Fruit fly (Drosophila melanogaster): ENCODE measurements around the gene CG6073.

The CG6073 gene

dm6 chr3R:26222123-26222651 is 33.6 kb upstream of the CG6073 start (continued):
- TF ChIP-seq lab (GFP tag; optimal IDR thresholded peaks at IDR 0.05) (peak; percentile 42), D (optimal IDR thresholded peaks at IDR 0.05) (no peak), D (GFP tag; optimal IDR thresholded peaks at IDR 0.05) (no peak), sens (GFP tag) (no peak), Dip3 (GFP tag; optimal IDR thresholded peaks at IDR 0.05) (no peak), mam (GFP tag; optimal IDR thresholded peaks at IDR 0.05) (no peak), exex (tag; optimal IDR thresholded peaks at IDR 0.05) (peak; percentile 19), sd (tag; optimal IDR thresholded peaks at IDR 0.05) (peak; percentile 50), wor (GFP tag; IDR thresholded peaks at IDR 0.05) (no peak), cad (GFP tag; optimal IDR thresholded peaks at IDR 0.05) (no peak), CG17829 (tag; optimal IDR thresholded peaks at IDR 0.05) (no peak), E2f2 (GFP tag; IDR thresholded peaks at IDR 0.05) (no peak), en (GFP tag; optimal IDR thresholded peaks at IDR 0.05) (no peak), odd (GFP tag; optimal IDR thresholded peaks at IDR 0.05) (peak; percentile 59), B-H1 (GFP tag; IDR thresholded peaks at IDR 0.05) (no peak), salm (tag; optimal IDR thresholded peaks at IDR 0.05) (peak; percentile 38), CG10979 (tag; optimal IDR thresholded peaks at IDR 0.05) (no peak), pzg (GFP tag; optimal IDR thresholded peaks at IDR 0.05) (no peak), CG14014 (GFP tag; IDR thresholded peaks at IDR 0.05) (no peak), danr (GFP tag; IDR thresholded peaks at IDR 0.05) (no peak), CG34422 (GFP tag; IDR thresholded peaks at IDR 0.05) (no peak), cato (GFP tag; optimal IDR thresholded peaks at IDR 0.05; ENCODE audit: borderline replicate concordance) (no peak), Dbx (GFP tag; IDR thresholded peaks at IDR 0.05) (no peak), CG11247 (GFP tag; IDR thresholded peaks at IDR 0.05) (no peak), CG8359 (GFP tag; optimal IDR thresholded peaks at IDR 0.05; ENCODE audit: borderline replicate concordance) (no peak), CG8388 (GFP tag; optimal IDR thresholded peaks at IDR 0.05) (no peak), chif (GFP tag; optimal IDR thresholded peaks at IDR 0.05) (no peak), Drgx (GFP tag; IDR thresholded peaks at IDR 0.05) (no peak), CG1832 (GFP tag; optimal IDR thresholded peaks at IDR 0.05) (no peak), row (GFP tag; IDR thresholded peaks at IDR 0.05) (no peak), mirr (GFP tag; optimal IDR thresholded peaks at IDR 0.05) (peak; percentile 34), maf-S (GFP tag; optimal IDR thresholded peaks at IDR 0.05) (no peak), sr (GFP tag; IDR thresholded peaks at IDR 0.05) (no peak), sc (optimal IDR thresholded peaks at IDR 0.05) (no peak), sc (GFP tag; optimal IDR thresholded peaks at IDR 0.05) (no peak), BEAF-32 (GFP tag; optimal IDR thresholded peaks at IDR 0.05) (no peak), Aef1 (GFP tag; IDR thresholded peaks at IDR 0.05) (no peak), repo (GFP tag; optimal IDR thresholded peaks at IDR 0.05) (no peak), CG6272 (GFP tag; IDR thresholded peaks at IDR 0.05) (no peak), PHDP (tag; optimal IDR thresholded peaks at IDR 0.05) (peak; percentile 36), TFAM (GFP tag; optimal IDR thresholded peaks at IDR 0.05) (no peak), CG4854 (GFP tag; optimal IDR thresholded peaks at IDR 0.05) (no peak), oc (tag; optimal IDR thresholded peaks at IDR 0.05) (no peak), fu2 (GFP tag; optimal IDR thresholded peaks at IDR 0.05) (no peak), Ada2b (GFP tag; IDR thresholded peaks at IDR 0.05) (no peak), pfk (GFP tag; optimal IDR thresholded peaks at IDR 0.05) (no peak), Max (GFP tag; optimal IDR thresholded peaks at IDR 0.05) (no peak), insv (GFP tag; optimal IDR thresholded peaks at IDR 0.05) (no peak), cas (GFP tag; IDR thresholded peaks at IDR 0.05) (no peak), CG2116 (GFP tag; optimal IDR thresholded peaks at IDR 0.05) (no peak), tap (tag; optimal IDR thresholded peaks at IDR 0.05) (peak; percentile 3), zfh2 (GFP tag; optimal IDR thresholded peaks at IDR 0.05) (no peak), Lpt (GFP tag; optimal IDR thresholded peaks at IDR 0.05) (no peak)
